Worm (Caenorhabditis elegans) whole organism, mixed stage, embryonic: ENCODE data around the gene Y116A8C.29.

ENCODE experiments used
- M03D4.4 ChIP-seq: sonication (generic microtip); optimal IDR thresholded peaks from 2 replicates; lab custom pipeline; 2017; ENCODE audit warnings: mild to moderate bottlenecking, missing genetic modification characterization, missing compliant biosample characterization
- bed-3 ChIP-seq: fragments of 200-800 bp; sonication (Bioruptor generic); optimal IDR thresholded peaks from 3 replicates; lab custom pipeline; 2018; ENCODE audit warnings: mild to moderate bottlenecking, missing genetic modification characterization, moderate library complexity, missing compliant biosample characterization
- blmp-1 ChIP-seq: fragments of 150-350 bp; optimal IDR thresholded peaks from 2 replicates; lab custom pipeline; 2014; ENCODE audit warnings: missing biosample characterization, missing genetic modification characterization
- ceh-39 ChIP-seq: fragments of 150-350 bp; optimal IDR thresholded peaks from 2 replicates; lab custom pipeline; 2014; ENCODE audit warnings: missing biosample characterization, missing genetic modification characterization
- ceh-43 ChIP-seq: fragments of 200-800 bp; sonication (Bioruptor generic); optimal IDR thresholded peaks from 2 replicates; lab custom pipeline; 2018; ENCODE audit warnings: mild to moderate bottlenecking, missing genetic modification characterization, moderate library complexity, missing compliant biosample characterization
- ceh-83 ChIP-seq: fragments of 200-800 bp; sonication (Bioruptor generic); optimal IDR thresholded peaks from 2 replicates; lab custom pipeline; 2018; ENCODE audit warnings: mild to moderate bottlenecking, missing genetic modification characterization, missing compliant biosample characterization
- ces-1 ChIP-seq: fragments of 150-350 bp; optimal IDR thresholded peaks from 2 replicates; lab custom pipeline; 2014; ENCODE audit warnings: missing biosample characterization, missing genetic modification reagents, missing genetic modification characterization
- cnd-1 ChIP-seq: fragments of 200-800 bp; sonication (Bioruptor generic); optimal IDR thresholded peaks from 2 replicates; lab custom pipeline; 2018; ENCODE audit warnings: mild to moderate bottlenecking, missing genetic modification characterization, missing compliant biosample characterization
- drap-1 ChIP-seq: fragments of 200-800 bp; sonication (Bioruptor generic); optimal IDR thresholded peaks from 3 replicates; lab custom pipeline; 2018; ENCODE audit warnings: mild to moderate bottlenecking, missing genetic modification characterization, missing compliant biosample characterization
- elt-1 ChIP-seq: sonication (generic microtip); optimal IDR thresholded peaks from 2 replicates; lab custom pipeline; 2017; ENCODE audit warnings: missing genetic modification characterization, mild to moderate bottlenecking, missing compliant biosample characterization, antibody characterized with exemption, moderate library complexity, borderline replicate concordance; ENCODE audit not compliant: insufficient read depth
- elt-3 ChIP-seq: fragments of 150-350 bp; optimal IDR thresholded peaks from 2 replicates; lab custom pipeline; 2014; ENCODE audit warnings: missing biosample characterization, missing genetic modification characterization
- flh-1 ChIP-seq: fragments of 200-800 bp; sonication (Bioruptor generic); optimal IDR thresholded peaks from 2 replicates; lab custom pipeline; 2018; ENCODE audit warnings: mild to moderate bottlenecking, missing genetic modification characterization, moderate library complexity, missing compliant biosample characterization
- ham-2 ChIP-seq: fragments of 200-800 bp; sonication (Bioruptor generic); optimal IDR thresholded peaks from 2 replicates; lab custom pipeline; 2018; ENCODE audit warnings: mild to moderate bottlenecking, missing genetic modification characterization, missing compliant biosample characterization
- hlh-1 ChIP-seq: fragments of 150-350 bp; optimal IDR thresholded peaks from 2 replicates; lab custom pipeline; 2014; ENCODE audit warnings: missing biosample characterization, missing genetic modification reagents, missing genetic modification characterization
- lin-13 ChIP-seq: fragments of 150-350 bp; optimal IDR thresholded peaks from 2 replicates; lab custom pipeline; 2014; ENCODE audit warnings: missing biosample characterization, missing genetic modification characterization
- lin-32 ChIP-seq: fragments of 200-800 bp; sonication (Bioruptor generic); optimal IDR thresholded peaks from 2 replicates; lab custom pipeline; 2018; ENCODE audit warnings: mild to moderate bottlenecking, missing genetic modification characterization, missing compliant biosample characterization
- lsy-2 ChIP-seq: fragments of 150-350 bp; optimal IDR thresholded peaks from 2 replicates; lab custom pipeline; 2014; ENCODE audit warnings: missing biosample characterization, missing genetic modification characterization
- mab-5 ChIP-seq: fragments of 150-350 bp; optimal IDR thresholded peaks from 2 replicates; lab custom pipeline; 2014; ENCODE audit warnings: missing biosample characterization, missing genetic modification characterization
- mep-1 ChIP-seq: fragments of 150-350 bp; optimal IDR thresholded peaks from 2 replicates; lab custom pipeline; 2017; ENCODE audit warnings: missing biosample characterization, missing genetic modification reagents, missing genetic modification characterization, inconsistent platforms
- mls-2 ChIP-seq: sonication (generic microtip); optimal IDR thresholded peaks from 2 replicates; lab custom pipeline; 2016; ENCODE audit warnings: mild to moderate bottlenecking, missing genetic modification characterization, moderate library complexity, missing compliant biosample characterization
- nhr-12 ChIP-seq: fragments of 150-350 bp; optimal IDR thresholded peaks from 2 replicates; lab custom pipeline; 2014; ENCODE audit warnings: missing biosample characterization, missing genetic modification characterization
- nhr-2 ChIP-seq: fragments of 150-350 bp; optimal IDR thresholded peaks from 2 replicates; lab custom pipeline; 2014; ENCODE audit warnings: missing biosample characterization, missing genetic modification characterization
- nhr-237 ChIP-seq: fragments of 150-350 bp; optimal IDR thresholded peaks from 2 replicates; lab custom pipeline; 2014; ENCODE audit warnings: missing biosample characterization, missing genetic modification characterization
- nhr-28 ChIP-seq: fragments of 150-350 bp; optimal IDR thresholded peaks from 2 replicates; lab custom pipeline; 2014; ENCODE audit warnings: missing biosample characterization, missing genetic modification characterization
- nhr-76 ChIP-seq: sonication (generic microtip); optimal IDR thresholded peaks from 2 replicates; lab custom pipeline; 2017; ENCODE audit warnings: missing biosample characterization, missing genetic modification characterization
- pha-4 ChIP-seq: fragments of 150-350 bp; optimal IDR thresholded peaks from 2 replicates; lab custom pipeline; 2018; ENCODE audit warnings: missing biosample characterization, missing genetic modification reagents, missing genetic modification characterization
- snpc-4 ChIP-seq: fragments of 150-350 bp; optimal IDR thresholded peaks from 2 replicates; lab custom pipeline; 2014; ENCODE audit warnings: missing biosample characterization, missing genetic modification characterization
- sptf-1 ChIP-seq: sonication (generic microtip); optimal IDR thresholded peaks from 2 replicates; lab custom pipeline; 2017; ENCODE audit warnings: mild to moderate bottlenecking, missing genetic modification characterization, moderate library complexity, missing compliant biosample characterization
- tbx-8 ChIP-seq: fragments of 200-800 bp; sonication (Bioruptor generic); optimal IDR thresholded peaks from 2 replicates; lab custom pipeline; 2018; ENCODE audit warnings: mild to moderate bottlenecking, missing genetic modification characterization, moderate library complexity, missing compliant biosample characterization
- unc-120 ChIP-seq: sonication (generic microtip); optimal IDR thresholded peaks from 2 replicates; lab custom pipeline; 2017; ENCODE audit warnings: missing genetic modification characterization, missing compliant biosample characterization; ENCODE audit not compliant: poor library complexity, severe bottlenecking
- unc-39 ChIP-seq: fragments of 150-350 bp; optimal IDR thresholded peaks from 2 replicates; lab custom pipeline; 2014; ENCODE audit warnings: missing biosample characterization, missing genetic modification characterization
- unc-62 ChIP-seq: fragments of 150-350 bp; optimal IDR thresholded peaks from 2 replicates; lab custom pipeline; 2014; ENCODE audit warnings: missing biosample characterization, missing genetic modification reagents, missing genetic modification characterization
- zip-8 ChIP-seq: fragments of 150-350 bp; optimal IDR thresholded peaks from 2 replicates; lab custom pipeline; 2014; ENCODE audit warnings: missing biosample characterization, missing genetic modification characterization
- ztf-11 ChIP-seq: fragments of 150-350 bp; optimal IDR thresholded peaks from 2 replicates; lab custom pipeline; 2014; ENCODE audit warnings: missing biosample characterization, missing genetic modification characterization

Y116A8C.29 gene

DNA sequence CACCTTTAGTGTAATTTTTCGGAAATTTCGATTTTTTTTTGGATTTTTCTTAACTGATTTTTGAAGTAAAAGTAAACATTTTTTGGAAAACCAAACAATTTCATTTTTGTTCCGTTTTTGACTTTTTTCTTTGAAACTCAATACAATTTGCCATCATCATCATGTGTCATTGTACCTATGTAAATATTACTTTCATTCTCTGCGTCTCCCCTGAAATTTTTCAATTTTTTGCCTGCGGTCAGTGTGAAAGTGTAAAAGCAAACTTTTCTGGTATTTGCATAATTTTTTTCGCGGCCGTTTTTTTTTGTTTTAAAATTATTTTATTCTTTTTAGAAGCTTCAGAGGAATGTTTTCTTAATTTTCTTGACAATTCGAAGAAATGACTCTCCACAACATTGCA, at the start of gene Y116A8C.29:
TSS of gene Y116A8C.29 (plus strand) at position 328 of the 400 bp plus-strand sequence.
- TF ChIP-seq elt-1 (tag; lab: Kevin White, UChicago) (no peak), mls-2 (tag; lab: Kevin White, UChicago) (no peak), snpc-4 (tag; lab: Kevin White, UChicago) (no peak), unc-120 (tag; lab: Kevin White, UChicago) (no peak), hlh-1 (no peak), M03D4.4 (tag; lab: Kevin White, UChicago) (no peak), ceh-39 (no peak), zip-8 (no peak), nhr-237 (no peak), flh-1 (no peak), nhr-12 (no peak), unc-39 (no peak), lin-13 (tag; lab: Kevin White, UChicago) (no peak), bed-3 (GFP tag; lab: Kevin White, UChicago) (no peak), ceh-83 (GFP tag; lab: Kevin White, UChicago) (no peak), mep-1 (no peak), mab-5 (tag; lab: Kevin White, UChicago) (no peak), tbx-8 (GFP tag; lab: Kevin White, UChicago) (no peak), pha-4 (tag; lab: Kevin White, UChicago) (no peak), ham-2 (GFP tag; lab: Kevin White, UChicago) (no peak)

DNA sequence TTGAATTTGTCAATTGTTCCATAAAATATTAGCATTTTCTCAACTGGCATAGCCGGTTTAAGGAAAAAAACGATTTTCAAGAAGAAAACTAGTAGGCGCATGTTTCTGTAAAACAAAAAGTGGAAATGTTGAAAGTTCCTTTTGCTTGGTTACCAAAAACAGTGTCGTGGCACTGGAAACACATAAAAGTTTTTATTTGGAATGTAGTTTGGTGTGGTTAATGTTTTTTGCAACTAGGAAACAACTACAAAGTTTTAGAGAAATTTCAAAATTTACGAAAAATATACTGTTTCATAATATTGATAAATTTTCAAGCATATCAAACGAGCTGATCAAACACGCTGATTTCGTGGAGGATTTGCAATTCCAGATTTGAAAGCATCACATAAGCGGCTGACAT, 48.1 kb upstream of the Y116A8C.29 start, which contains the start of gene clec-195:
TSS of gene clec-195 (minus strand) at position 101 of the 400 bp plus-strand sequence.
- TF ChIP-seq lin-32 (GFP tag; lab: Kevin White, UChicago) (no peak), ham-2 (GFP tag; lab: Kevin White, UChicago) (no peak), lin-13 (tag; lab: Kevin White, UChicago) (no peak), elt-3 (no peak), hlh-1 (no peak), ceh-43 (no peak), nhr-2 (tag; lab: Kevin White, UChicago) (no peak), tbx-8 (GFP tag; lab: Kevin White, UChicago) (no peak), mls-2 (tag; lab: Kevin White, UChicago) (no peak), sptf-1 (tag; lab: Kevin White, UChicago) (no peak), nhr-28 (tag; lab: Kevin White, UChicago) (no peak), ces-1 (GFP tag; lab: Kevin White, UChicago) (no peak)

- TF ChIP-seq ztf-11 (tag; lab: Kevin White, UChicago) (no peak), nhr-28 (tag; lab: Kevin White, UChicago) (no peak), lsy-2 (tag; lab: Kevin White, UChicago) (no peak), ham-2 (GFP tag; lab: Kevin White, UChicago) (no peak), nhr-12 (no peak), lin-13 (tag; lab: Kevin White, UChicago) (no peak), nhr-76 (tag; lab: Kevin White, UChicago) (no peak), unc-62 (GFP tag; lab: Kevin White, UChicago) (no peak), zip-8 (no peak)
- TF ChIP-seq, all 35 proteins: peak for 0
Observed at ce11 chrIV:17048257-17048656, 45.6 kb upstream of the Y116A8C.29 start, which contains the start of gene athp-3. Gene athp-3 (minus strand): TSS chrIV:17048357.

DNA sequence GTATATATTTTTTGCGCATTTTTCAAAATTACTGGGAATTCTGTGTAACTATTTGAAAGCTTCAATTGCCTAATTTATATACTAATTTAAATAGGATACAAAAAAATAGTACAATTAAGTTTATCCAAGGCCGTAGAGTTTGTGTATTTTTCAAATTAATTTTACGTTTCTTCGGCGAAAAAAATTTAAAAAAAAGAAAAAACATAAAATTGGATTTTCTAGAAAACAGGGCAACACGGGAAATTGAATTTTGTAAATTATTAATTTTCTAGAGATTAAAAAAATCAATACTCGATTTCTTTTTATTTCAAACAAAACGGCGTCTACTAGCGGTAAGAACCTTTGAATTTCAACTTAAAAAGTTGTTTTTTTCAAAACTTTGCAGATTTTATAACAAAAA, 40.6 kb upstream of the Y116A8C.29 start, which contains the start of gene Y116A8C.23:
TSS of gene Y116A8C.23 (plus strand) at position 301 of the 400 bp plus-strand sequence.
- TF ChIP-seq mls-2 (tag; lab: Kevin White, UChicago) (no peak), ztf-11 (tag; lab: Kevin White, UChicago) (no peak), nhr-28 (tag; lab: Kevin White, UChicago) (no peak), unc-62 (GFP tag; lab: Kevin White, UChicago) (no peak), flh-1 (no peak), mab-5 (tag; lab: Kevin White, UChicago) (no peak), drap-1 (GFP tag; lab: Kevin White, UChicago) (no peak), cnd-1 (tag; lab: Kevin White, UChicago) (no peak), ham-2 (GFP tag; lab: Kevin White, UChicago) (no peak), elt-1 (tag; lab: Kevin White, UChicago) (no peak), zip-8 (no peak), blmp-1 (tag; lab: Kevin White, UChicago) (no peak), lsy-2 (tag; lab: Kevin White, UChicago) (no peak), hlh-1 (no peak), nhr-12 (no peak), tbx-8 (GFP tag; lab: Kevin White, UChicago) (no peak)
- TF ChIP-seq, all 35 proteins: peak for 0
